Fruit fly (Drosophila melanogaster) whole organism, embryonic: ENCODE measurements around the gene VhaSFD.

Source experiments
- Antp ChIP-seq: fragments of 200-800 bp; sonication (Bioruptor generic); optimal IDR thresholded peaks from 3 replicates; lab custom pipeline; 2016; ENCODE audit warnings: missing biosample characterization, missing genetic modification characterization
- Awh ChIP-seq: fragments of 200-800 bp; sonication (Bioruptor generic); IDR thresholded peaks from 2 replicates; pipeline ENCODE4, ENCODE4 v1.3.6; 2022; ENCODE audit warnings: missing biosample characterization, missing genetic modification characterization
- Bgb ChIP-seq: fragments of 200-800 bp; sonication (Bioruptor generic); IDR thresholded peaks from 2 replicates; pipeline ENCODE4 v1.3.6; 2022; ENCODE audit warnings: missing biosample characterization, missing genetic modification characterization; ENCODE audit not compliant: partially characterized antibody
- CG10979 ChIP-seq: fragments of 200-800 bp; sonication (Bioruptor generic); optimal IDR thresholded peaks from 2 replicates; lab custom pipeline; 2018; ENCODE audit warnings: missing biosample characterization, mild to moderate bottlenecking, missing genetic modification characterization, moderate library complexity
- CG11560 ChIP-seq: fragments of 200-800 bp; sonication (Bioruptor generic); IDR thresholded peaks from 3 replicates; pipeline ENCODE4 v1.3.6; 2022; ENCODE audit warnings: missing biosample characterization, missing genetic modification characterization
- CG12219 ChIP-seq: fragments of 200-800 bp; sonication (Bioruptor generic); optimal IDR thresholded peaks from 3 replicates; lab custom pipeline; 2018; ENCODE audit warnings: missing biosample characterization, mild to moderate bottlenecking, missing genetic modification characterization
- CG14014 ChIP-seq: fragments of 200-800 bp; sonication (Bioruptor generic); IDR thresholded peaks from 2 replicates; pipeline ENCODE4 v1.3.6; 2022; ENCODE audit warnings: missing biosample characterization, missing genetic modification characterization
- CG14050 ChIP-seq: fragments of 200-800 bp; sonication (Bioruptor generic); IDR thresholded peaks from 3 replicates; pipeline ENCODE4 v1.3.6; 2022; ENCODE audit warnings: missing biosample characterization, missing genetic modification characterization
- CG14965 ChIP-seq: fragments of 200-800 bp; sonication (Bioruptor generic); optimal IDR thresholded peaks from 2 replicates; lab custom pipeline; 2016; ENCODE audit warnings: missing biosample characterization, missing genetic modification characterization, borderline replicate concordance
- CG15601 ChIP-seq: fragments of 200-800 bp; sonication (Bioruptor generic); optimal IDR thresholded peaks from 3 replicates; lab custom pipeline; 2019; ENCODE audit warnings: missing biosample characterization, mild to moderate bottlenecking, missing genetic modification characterization, moderate library complexity
- CG1647 ChIP-seq: fragments of 200-800 bp; sonication (Bioruptor generic); optimal IDR thresholded peaks from 3 replicates; lab custom pipeline; 2016; ENCODE audit warnings: missing biosample characterization, missing genetic modification characterization
- CG16863 ChIP-seq: fragments of 200-800 bp; sonication (Bioruptor generic); optimal IDR thresholded peaks from 3 replicates; lab custom pipeline; 2016; ENCODE audit warnings: missing biosample characterization, missing genetic modification characterization
- CG18476 ChIP-seq: fragments of 200-800 bp; sonication (Bioruptor generic); optimal IDR thresholded peaks from 2 replicates; lab custom pipeline; 2016; ENCODE audit warnings: missing biosample characterization, mild to moderate bottlenecking, missing genetic modification characterization
- CG18599 ChIP-seq: fragments of 200-800 bp; sonication (Bioruptor generic); optimal IDR thresholded peaks from 3 replicates; lab custom pipeline; 2017; ENCODE audit warnings: missing biosample characterization, missing genetic modification characterization, mild to moderate bottlenecking, moderate library complexity, missing genetic modification reagents
- CG30403 ChIP-seq: fragments of 200-800 bp; sonication (Bioruptor generic); optimal IDR thresholded peaks from 3 replicates; lab custom pipeline; 2016; ENCODE audit warnings: missing biosample characterization, missing genetic modification characterization
- CG31224 ChIP-seq: fragments of 200-800 bp; sonication (Bioruptor generic); IDR thresholded peaks from 2 replicates; pipeline ENCODE4 v1.3.6; 2022; ENCODE audit warnings: missing biosample characterization, missing genetic modification characterization
- CG5245 ChIP-seq: fragments of 200-800 bp; sonication (Bioruptor generic); optimal IDR thresholded peaks from 3 replicates; lab custom pipeline; 2016; ENCODE audit warnings: missing biosample characterization, missing genetic modification characterization
- CG8924 ChIP-seq: fragments of 200-800 bp; optimal IDR thresholded peaks from 3 replicates; lab custom pipeline; 2019; ENCODE audit warnings: missing biosample characterization, mild to moderate bottlenecking, missing genetic modification characterization, moderate library complexity
- CG9797 ChIP-seq: fragments of 200-800 bp; sonication (Bioruptor generic); optimal IDR thresholded peaks from 3 replicates; lab custom pipeline; 2018; ENCODE audit warnings: missing biosample characterization, mild to moderate bottlenecking, missing genetic modification characterization
- CG9817 ChIP-seq: fragments of 200-800 bp; sonication (Bioruptor generic); optimal IDR thresholded peaks from 2 replicates; lab custom pipeline; 2018; ENCODE audit warnings: missing biosample characterization, mild to moderate bottlenecking, missing genetic modification characterization, moderate library complexity
- CG9876 ChIP-seq: fragments of 200-800 bp; sonication (Bioruptor generic); optimal IDR thresholded peaks from 2 replicates; lab custom pipeline; 2016; ENCODE audit warnings: missing biosample characterization, missing genetic modification characterization
- Camta ChIP-seq: fragments of 200-800 bp; sonication (Bioruptor generic); optimal IDR thresholded peaks from 2 replicates; lab custom pipeline; 2016; ENCODE audit warnings: missing biosample characterization, missing genetic modification characterization
- Deaf1 ChIP-seq: fragments of 200-800 bp; optimal IDR thresholded peaks from 3 replicates; lab custom pipeline; 2019; ENCODE audit warnings: missing biosample characterization, mild to moderate bottlenecking, missing genetic modification characterization, moderate library complexity
- Dfd ChIP-seq, 2 experiments: fragments of >200 bp; optimal IDR thresholded peaks; 2 replicates each; lab custom pipeline; 2017; ENCODE audit warnings: missing biosample characterization in 2 of 2, missing genetic modification characterization in 2 of 2
- H15 ChIP-seq: fragments of 200-800 bp; sonication (Bioruptor generic); IDR thresholded peaks from 3 replicates; pipeline ENCODE4 v1.3.6; 2022; ENCODE audit warnings: missing biosample characterization, missing genetic modification characterization
- Neu2 ChIP-seq: fragments of 200-800 bp; sonication (Bioruptor generic); optimal IDR thresholded peaks from 3 replicates; lab custom pipeline; 2016; ENCODE audit warnings: missing biosample characterization, missing genetic modification characterization, borderline replicate concordance
- PHDP ChIP-seq: fragments of 200-800 bp; sonication (Bioruptor generic); optimal IDR thresholded peaks from 3 replicates; lab custom pipeline; 2018; ENCODE audit warnings: missing biosample characterization, mild to moderate bottlenecking, missing genetic modification characterization, moderate library complexity
- Poxn ChIP-seq: fragments of 200-800 bp; sonication (Bioruptor generic); IDR thresholded peaks from 2 replicates; pipeline ENCODE4 v1.3.6; 2022; ENCODE audit warnings: missing biosample characterization, missing genetic modification characterization
- Rx ChIP-seq: fragments of 200-800 bp; sonication (Bioruptor generic); IDR thresholded peaks from 2 replicates; pipeline ENCODE4 v1.3.6; 2022; ENCODE audit warnings: missing biosample characterization, missing genetic modification characterization
- al ChIP-seq: fragments of 200-800 bp; sonication (Bioruptor generic); IDR thresholded peaks from 2 replicates; pipeline ENCODE4 v1.3.6; 2022; ENCODE audit warnings: missing biosample characterization, missing genetic modification characterization
- bab2 ChIP-seq: fragments of 200-800 bp; sonication (Bioruptor generic); optimal IDR thresholded peaks from 2 replicates; lab custom pipeline; 2016; ENCODE audit warnings: missing biosample characterization, missing genetic modification characterization
- br ChIP-seq: fragments of >200 bp; optimal IDR thresholded peaks from 2 replicates; lab custom pipeline; 2017
- chinmo ChIP-seq: fragments of 200-800 bp; sonication (Bioruptor generic); IDR thresholded peaks from 4 replicates; pipeline ENCODE4 v1.3.6; 2022; ENCODE audit warnings: missing biosample characterization, missing genetic modification characterization; ENCODE audit not compliant: partially characterized antibody
- ci ChIP-seq: fragments of 200-800 bp; sonication (Bioruptor generic); IDR thresholded peaks from 3 replicates; pipeline ENCODE4 v1.3.6; 2022; ENCODE audit warnings: missing biosample characterization, missing genetic modification characterization
- crp ChIP-seq, 2 experiments: fragments of 200-800 bp; sonication (Bioruptor generic); optimal IDR thresholded peaks; 2 replicates in 1 of 2; 3 replicates in 1 of 2; lab custom pipeline; 2017; ENCODE audit warnings: missing biosample characterization in 2 of 2, missing genetic modification characterization in 2 of 2, mild to moderate bottlenecking in 1 of 2, moderate library complexity in 1 of 2
- fd96Cb ChIP-seq: fragments of 200-800 bp; sonication (Bioruptor generic); optimal IDR thresholded peaks from 2 replicates; lab custom pipeline; 2018; ENCODE audit warnings: missing biosample characterization, mild to moderate bottlenecking, missing genetic modification characterization, moderate library complexity
- gcm ChIP-seq: fragments of 200-800 bp; sonication (Bioruptor generic); optimal IDR thresholded peaks from 2 replicates; lab custom pipeline; 2019; ENCODE audit warnings: missing biosample characterization, mild to moderate bottlenecking, missing genetic modification characterization, moderate library complexity
- gsb-n ChIP-seq: fragments of 200-800 bp; sonication (Bioruptor generic); optimal IDR thresholded peaks from 3 replicates; lab custom pipeline; 2018; ENCODE audit warnings: missing biosample characterization, mild to moderate bottlenecking, missing genetic modification characterization
- hb ChIP-seq: fragments of 200-800 bp; sonication (Bioruptor generic); IDR thresholded peaks from 3 replicates; pipeline ENCODE4 v1.3.6; 2022; ENCODE audit warnings: missing biosample characterization, missing genetic modification characterization; ENCODE audit not compliant: partially characterized antibody
- kah ChIP-seq: fragments of 200-800 bp; sonication (Bioruptor generic); optimal IDR thresholded peaks from 2 replicates; lab custom pipeline; 2018; ENCODE audit warnings: missing biosample characterization, mild to moderate bottlenecking, missing genetic modification characterization
- lola ChIP-seq, 3 experiments: fragments of >200 bp in 2 of 3; fragments of 200-800 bp in 1 of 3; sonication (Bioruptor generic) in 1 of 3; optimal IDR thresholded peaks; 2 replicates each; lab custom pipeline; 2017 to 2019; ENCODE audit warnings: missing biosample characterization in 3 of 3, missing genetic modification characterization in 3 of 3, mild to moderate bottlenecking in 1 of 3, moderate library complexity in 1 of 3
- oc ChIP-seq: fragments of 200-800 bp; sonication (Bioruptor generic); optimal IDR thresholded peaks from 2 replicates; lab custom pipeline; 2018; ENCODE audit warnings: missing biosample characterization, mild to moderate bottlenecking, missing genetic modification characterization, moderate library complexity
- pfk ChIP-seq: fragments of 200-800 bp; sonication (Bioruptor generic); optimal IDR thresholded peaks from 2 replicates; lab custom pipeline; 2018; ENCODE audit warnings: missing biosample characterization, mild to moderate bottlenecking, missing genetic modification characterization, moderate library complexity
- sc ChIP-seq, 3 experiments: fragments of >200 bp in 2 of 3; fragments of 200-800 bp in 1 of 3; sonication (Bioruptor generic) in 1 of 3; optimal IDR thresholded peaks; 2 replicates in 2 of 3; 3 replicates in 1 of 3; lab custom pipeline; 2017; ENCODE audit warnings: mild to moderate bottlenecking in 1 of 3, missing biosample characterization in 1 of 3, missing genetic modification characterization in 1 of 3, missing genetic modification reagents in 1 of 3
- schlank ChIP-seq: fragments of 200-800 bp; sonication (Bioruptor generic); optimal IDR thresholded peaks from 2 replicates; lab custom pipeline; 2018; ENCODE audit warnings: missing biosample characterization, mild to moderate bottlenecking, missing genetic modification characterization
- sna ChIP-seq: fragments of 200-800 bp; sonication (Bioruptor generic); IDR thresholded peaks from 2 replicates; pipeline ENCODE4 v1.3.6; 2022; ENCODE audit warnings: missing biosample characterization, missing genetic modification characterization; ENCODE audit not compliant: partially characterized antibody
- sr ChIP-seq: fragments of 200-800 bp; sonication (Bioruptor generic); IDR thresholded peaks from 3 replicates; pipeline ENCODE4 v1.3.6; 2022; ENCODE audit warnings: missing biosample characterization, missing genetic modification characterization
- trem ChIP-seq: fragments of 200-800 bp; optimal IDR thresholded peaks from 3 replicates; lab custom pipeline; 2019; ENCODE audit warnings: missing biosample characterization, mild to moderate bottlenecking, missing genetic modification characterization, moderate library complexity
- yki ChIP-seq: fragments of >200 bp; optimal IDR thresholded peaks from 3 replicates; lab custom pipeline; 2018

Gene VhaSFD

dm6 chr2L:16684908-16685611 is 42.6 kb downstream of the VhaSFD start (continued):
- TF ChIP-seq sna (GFP tag; lab: Robert Waterston, UW): no peak
- peak; percentile 51 for TF ChIP-seq CG15601 (tag; lab: Kevin White, UChicago)
- peak; percentile 49 for TF ChIP-seq trem
- TF ChIP-seq pfk (GFP tag; lab: Kevin White, UChicago): no peak
- TF ChIP-seq crp (GFP tag; optimal IDR thresholded peaks at IDR 0.05; lab: Kevin White, UChicago): no peak
- TF ChIP-seq sc (optimal IDR thresholded peaks at IDR 0.05; lab: Kevin White, UChicago): no peak
- TF ChIP-seq sc (GFP tag; optimal IDR thresholded peaks at IDR 0.05; lab: Kevin White, UChicago): no peak
- peak; percentile 65 for TF ChIP-seq fd96Cb
- TF ChIP-seq oc: peak; percentile 50
- no peak for TF ChIP-seq CG11560 (tag; lab: Robert Waterston, UW)
- TF ChIP-seq CG14050 (GFP tag; lab: Robert Waterston, UW): no peak
- peak; percentile 80 for TF ChIP-seq PHDP (tag; lab: Kevin White, UChicago)
- no peak for TF ChIP-seq Rx (GFP tag; lab: Robert Waterston, UW)
- peak; percentile 66 for TF ChIP-seq CG8924
- TF ChIP-seq CG14014 (GFP tag; lab: Robert Waterston, UW): no peak; the same call in 1 of the 2 replicates
- TF ChIP-seq Camta (GFP tag; lab: Kevin White, UChicago): no peak
- peak; percentile 55 for TF ChIP-seq gcm (GFP tag; lab: Kevin White, UChicago)
- peak; percentile 16 for TF ChIP-seq yki
- TF ChIP-seq CG9797 (GFP tag; lab: Kevin White, UChicago): no peak
- peak; percentile 78 for TF ChIP-seq CG10979 (tag; lab: Kevin White, UChicago)
- no peak for TF ChIP-seq CG1647 (GFP tag; lab: Kevin White, UChicago)
- TF ChIP-seq bab2 (GFP tag; lab: Kevin White, UChicago): no peak
- no peak for TF ChIP-seq H15 (GFP tag; lab: Robert Waterston, UW)
- TF ChIP-seq CG5245 (GFP tag; lab: Kevin White, UChicago): peak; percentile 15
- TF ChIP-seq CG31224: no peak
- peak; percentile 47 for TF ChIP-seq kah (GFP tag; lab: Kevin White, UChicago)
- TF ChIP-seq gsb-n (tag; lab: Kevin White, UChicago): peak; percentile 49
- peak; percentile 69 for TF ChIP-seq CG30403 (GFP tag; lab: Kevin White, UChicago)
- no peak for TF ChIP-seq CG18476
- no peak for TF ChIP-seq Poxn (GFP tag; lab: Robert Waterston, UW)
- peak; percentile 20; the same call in 1 of the 3 replicates for TF ChIP-seq ci (GFP tag; lab: Robert Waterston, UW)
- no peak for TF ChIP-seq sr
- TF ChIP-seq Antp: no peak
- no peak for TF ChIP-seq hb (GFP tag; lab: Robert Waterston, UW)
- TF ChIP-seq chinmo (GFP tag; lab: Robert Waterston, UW): no peak
- peak; percentile 63 for TF ChIP-seq Deaf1
- peak; percentile 75 for TF ChIP-seq CG18599 (GFP tag; lab: Kevin White, UChicago)
- TF ChIP-seq CG9876 (GFP tag; lab: Kevin White, UChicago): no peak
- no peak for TF ChIP-seq Neu2 (GFP tag; lab: Kevin White, UChicago)
- no peak for TF ChIP-seq Dfd (GFP tag; optimal IDR thresholded peaks at IDR 0.05; lab: Kevin White, UChicago)
- TF ChIP-seq al: no peak
- peak in 1 of 3 experiments; percentile 33 for TF ChIP-seq lola (GFP tag; optimal IDR thresholded peaks at IDR 0.05; lab: Kevin White, UChicago)
- no peak for TF ChIP-seq CG16863 (GFP tag; lab: Kevin White, UChicago)
- TF ChIP-seq CG9817 (tag; lab: Kevin White, UChicago): peak; percentile 40
- no peak for TF ChIP-seq br
- no peak for TF ChIP-seq Bgb
- TF ChIP-seq Awh (GFP tag; lab: Robert Waterston, UW): no peak
- TF ChIP-seq CG12219 (GFP tag; lab: Kevin White, UChicago): peak; percentile 8
- no peak for TF ChIP-seq CG14965 (GFP tag; lab: Kevin White, UChicago)
- TF ChIP-seq schlank (tag; lab: Kevin White, UChicago): no peak
